Worm (Caenorhabditis elegans) whole organism, mixed stage, embryonic: ENCODE measurements around the gene spv-1.

Experiments
- M03D4.4 ChIP-seq: sonication (generic microtip); optimal IDR thresholded peaks from 2 replicates; lab custom pipeline; 2017; ENCODE audit warnings: mild to moderate bottlenecking, missing genetic modification characterization, missing compliant biosample characterization
- bed-3 ChIP-seq: fragments of 200-800 bp; sonication (Bioruptor generic); optimal IDR thresholded peaks from 3 replicates; lab custom pipeline; 2018; ENCODE audit warnings: mild to moderate bottlenecking, missing genetic modification characterization, moderate library complexity, missing compliant biosample characterization
- blmp-1 ChIP-seq: fragments of 150-350 bp; optimal IDR thresholded peaks from 2 replicates; lab custom pipeline; 2014; ENCODE audit warnings: missing biosample characterization, missing genetic modification characterization
- ceh-39 ChIP-seq: fragments of 150-350 bp; optimal IDR thresholded peaks from 2 replicates; lab custom pipeline; 2014; ENCODE audit warnings: missing biosample characterization, missing genetic modification characterization
- ceh-43 ChIP-seq: fragments of 200-800 bp; sonication (Bioruptor generic); optimal IDR thresholded peaks from 2 replicates; lab custom pipeline; 2018; ENCODE audit warnings: mild to moderate bottlenecking, missing genetic modification characterization, moderate library complexity, missing compliant biosample characterization
- ces-1 ChIP-seq: fragments of 150-350 bp; optimal IDR thresholded peaks from 2 replicates; lab custom pipeline; 2014; ENCODE audit warnings: missing biosample characterization, missing genetic modification reagents, missing genetic modification characterization
- cnd-1 ChIP-seq: fragments of 200-800 bp; sonication (Bioruptor generic); optimal IDR thresholded peaks from 2 replicates; lab custom pipeline; 2018; ENCODE audit warnings: mild to moderate bottlenecking, missing genetic modification characterization, missing compliant biosample characterization
- elt-1 ChIP-seq: sonication (generic microtip); optimal IDR thresholded peaks from 2 replicates; lab custom pipeline; 2017; ENCODE audit warnings: missing genetic modification characterization, mild to moderate bottlenecking, missing compliant biosample characterization, antibody characterized with exemption, moderate library complexity, borderline replicate concordance; ENCODE audit not compliant: insufficient read depth
- elt-3 ChIP-seq: fragments of 150-350 bp; optimal IDR thresholded peaks from 2 replicates; lab custom pipeline; 2014; ENCODE audit warnings: missing biosample characterization, missing genetic modification characterization
- flh-1 ChIP-seq: fragments of 200-800 bp; sonication (Bioruptor generic); optimal IDR thresholded peaks from 2 replicates; lab custom pipeline; 2018; ENCODE audit warnings: mild to moderate bottlenecking, missing genetic modification characterization, moderate library complexity, missing compliant biosample characterization
- ham-2 ChIP-seq: fragments of 200-800 bp; sonication (Bioruptor generic); optimal IDR thresholded peaks from 2 replicates; lab custom pipeline; 2018; ENCODE audit warnings: mild to moderate bottlenecking, missing genetic modification characterization, missing compliant biosample characterization
- hlh-1 ChIP-seq: fragments of 150-350 bp; optimal IDR thresholded peaks from 2 replicates; lab custom pipeline; 2014; ENCODE audit warnings: missing biosample characterization, missing genetic modification reagents, missing genetic modification characterization
- lin-13 ChIP-seq: fragments of 150-350 bp; optimal IDR thresholded peaks from 2 replicates; lab custom pipeline; 2014; ENCODE audit warnings: missing biosample characterization, missing genetic modification characterization
- lin-32 ChIP-seq: fragments of 200-800 bp; sonication (Bioruptor generic); optimal IDR thresholded peaks from 2 replicates; lab custom pipeline; 2018; ENCODE audit warnings: mild to moderate bottlenecking, missing genetic modification characterization, missing compliant biosample characterization
- lsy-2 ChIP-seq: fragments of 150-350 bp; optimal IDR thresholded peaks from 2 replicates; lab custom pipeline; 2014; ENCODE audit warnings: missing biosample characterization, missing genetic modification characterization
- mab-5 ChIP-seq: fragments of 150-350 bp; optimal IDR thresholded peaks from 2 replicates; lab custom pipeline; 2014; ENCODE audit warnings: missing biosample characterization, missing genetic modification characterization
- mep-1 ChIP-seq: fragments of 150-350 bp; optimal IDR thresholded peaks from 2 replicates; lab custom pipeline; 2017; ENCODE audit warnings: missing biosample characterization, missing genetic modification reagents, missing genetic modification characterization, inconsistent platforms
- mls-2 ChIP-seq: sonication (generic microtip); optimal IDR thresholded peaks from 2 replicates; lab custom pipeline; 2016; ENCODE audit warnings: mild to moderate bottlenecking, missing genetic modification characterization, moderate library complexity, missing compliant biosample characterization
- nhr-12 ChIP-seq: fragments of 150-350 bp; optimal IDR thresholded peaks from 2 replicates; lab custom pipeline; 2014; ENCODE audit warnings: missing biosample characterization, missing genetic modification characterization
- nhr-2 ChIP-seq: fragments of 150-350 bp; optimal IDR thresholded peaks from 2 replicates; lab custom pipeline; 2014; ENCODE audit warnings: missing biosample characterization, missing genetic modification characterization
- nhr-237 ChIP-seq: fragments of 150-350 bp; optimal IDR thresholded peaks from 2 replicates; lab custom pipeline; 2014; ENCODE audit warnings: missing biosample characterization, missing genetic modification characterization
- nhr-28 ChIP-seq: fragments of 150-350 bp; optimal IDR thresholded peaks from 2 replicates; lab custom pipeline; 2014; ENCODE audit warnings: missing biosample characterization, missing genetic modification characterization
- nhr-76 ChIP-seq: sonication (generic microtip); optimal IDR thresholded peaks from 2 replicates; lab custom pipeline; 2017; ENCODE audit warnings: missing biosample characterization, missing genetic modification characterization
- pha-4 ChIP-seq: fragments of 150-350 bp; optimal IDR thresholded peaks from 2 replicates; lab custom pipeline; 2018; ENCODE audit warnings: missing biosample characterization, missing genetic modification reagents, missing genetic modification characterization
- sem-2 ChIP-seq: fragments of 200-800 bp; sonication (Bioruptor generic); optimal IDR thresholded peaks from 2 replicates; lab custom pipeline; 2018; ENCODE audit warnings: mild to moderate bottlenecking, missing genetic modification characterization, missing compliant biosample characterization
- sptf-1 ChIP-seq: sonication (generic microtip); optimal IDR thresholded peaks from 2 replicates; lab custom pipeline; 2017; ENCODE audit warnings: mild to moderate bottlenecking, missing genetic modification characterization, moderate library complexity, missing compliant biosample characterization
- unc-120 ChIP-seq: sonication (generic microtip); optimal IDR thresholded peaks from 2 replicates; lab custom pipeline; 2017; ENCODE audit warnings: missing genetic modification characterization, missing compliant biosample characterization; ENCODE audit not compliant: poor library complexity, severe bottlenecking
- unc-39 ChIP-seq: fragments of 150-350 bp; optimal IDR thresholded peaks from 2 replicates; lab custom pipeline; 2014; ENCODE audit warnings: missing biosample characterization, missing genetic modification characterization
- unc-62 ChIP-seq: fragments of 150-350 bp; optimal IDR thresholded peaks from 2 replicates; lab custom pipeline; 2014; ENCODE audit warnings: missing biosample characterization, missing genetic modification reagents, missing genetic modification characterization
- zip-8 ChIP-seq: fragments of 150-350 bp; optimal IDR thresholded peaks from 2 replicates; lab custom pipeline; 2014; ENCODE audit warnings: missing biosample characterization, missing genetic modification characterization
- ztf-11 ChIP-seq: fragments of 150-350 bp; optimal IDR thresholded peaks from 2 replicates; lab custom pipeline; 2014; ENCODE audit warnings: missing biosample characterization, missing genetic modification characterization

The spv-1 gene

DNA sequence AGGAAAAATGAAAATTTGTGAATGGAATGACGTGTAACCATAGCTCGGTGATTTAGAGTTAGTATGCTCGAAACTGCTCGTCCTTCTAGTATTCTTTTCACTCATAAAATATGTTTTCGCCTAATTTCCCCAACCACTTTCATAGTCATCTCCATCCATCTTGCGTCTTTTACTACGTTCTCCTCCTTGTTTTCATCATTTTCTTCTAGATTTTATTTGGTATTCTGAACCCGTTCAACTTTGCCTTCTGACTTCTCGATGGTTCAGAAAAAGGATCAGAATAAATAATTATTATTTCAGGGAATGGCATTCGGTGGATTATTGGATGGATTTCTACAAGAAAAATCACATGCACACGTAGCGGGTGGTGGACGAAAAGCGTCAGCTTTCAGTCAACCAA, 30.0 kb upstream of the spv-1 start, which contains the start of gene C04H4.1:
C04H4.1 (plus strand) TSS at position 301 of the 400 bp plus-strand sequence.
- TF ChIP-seq mab-5 (tag; lab: Kevin White, UChicago) (no peak), unc-120 (tag; lab: Kevin White, UChicago) (no peak), pha-4 (no peak), lsy-2 (tag; lab: Kevin White, UChicago) (no peak), elt-3 (tag; lab: Kevin White, UChicago) (no peak), mep-1 (tag; lab: Kevin White, UChicago) (no peak), ceh-39 (no peak), lin-13 (tag; lab: Kevin White, UChicago) (no peak), nhr-237 (tag; lab: Kevin White, UChicago) (no peak), blmp-1 (tag; lab: Kevin White, UChicago) (no peak), nhr-12 (tag; lab: Kevin White, UChicago) (no peak), hlh-1 (no peak)
- TF ChIP-seq, all 35 proteins: peak for 0

- TF ChIP-seq nhr-76 (tag; lab: Kevin White, UChicago) (no peak), nhr-2 (tag; lab: Kevin White, UChicago) (no peak), ceh-43 (GFP tag; lab: Kevin White, UChicago) (no peak), mep-1 (tag; lab: Kevin White, UChicago) (no peak), M03D4.4 (no peak), nhr-28 (tag; lab: Kevin White, UChicago) (no peak), blmp-1 (tag; lab: Kevin White, UChicago) (no peak), unc-39 (no peak), mab-5 (tag; lab: Kevin White, UChicago) (no peak), unc-120 (tag; lab: Kevin White, UChicago) (no peak), bed-3 (GFP tag; lab: Kevin White, UChicago) (no peak), elt-3 (tag; lab: Kevin White, UChicago) (no peak), pha-4 (no peak), hlh-1 (no peak), sptf-1 (tag; lab: Kevin White, UChicago) (no peak), elt-1 (no peak), cnd-1 (tag; lab: Kevin White, UChicago) (no peak), flh-1 (GFP tag; lab: Kevin White, UChicago) (no peak)
These were observed 27.0 kb upstream of the spv-1 start for ce11 chrII:7955548-7955947.

- TF ChIP-seq zip-8 (no peak), ces-1 (GFP tag; lab: Kevin White, UChicago) (no peak), lin-32 (GFP tag; lab: Kevin White, UChicago) (no peak), sem-2 (GFP tag; lab: Kevin White, UChicago) (no peak), nhr-237 (tag; lab: Kevin White, UChicago) (no peak), ham-2 (no peak), flh-1 (GFP tag; lab: Kevin White, UChicago) (no peak)
These were observed 19.8 kb upstream of the spv-1 start for ce11 chrII:7948278-7948677.

ce11 chrII:7946830-7947425, 18.4 kb upstream of the spv-1 start, which contains the start of gene ZK669.5:
TSS of gene ZK669.5 (minus strand) at chrII:7946880.
- TF ChIP-seq flh-1 (GFP tag; lab: Kevin White, UChicago) (no peak), ces-1 (GFP tag; lab: Kevin White, UChicago) (no peak), mep-1 (tag; lab: Kevin White, UChicago) (no peak), nhr-28 (tag; lab: Kevin White, UChicago) (no peak), ztf-11 (tag; lab: Kevin White, UChicago) (no peak), sem-2 (GFP tag; lab: Kevin White, UChicago) (no peak), ham-2 (no peak), nhr-237 (tag; lab: Kevin White, UChicago) (no peak), elt-1 (no peak), lin-32 (GFP tag; lab: Kevin White, UChicago) (no peak), lsy-2 (tag; lab: Kevin White, UChicago) (no peak), pha-4 (no peak), mab-5 (tag; lab: Kevin White, UChicago) (no peak), ceh-43 (GFP tag; lab: Kevin White, UChicago) (no peak), elt-3 (tag; lab: Kevin White, UChicago) (no peak)
- TF ChIP-seq, all 35 proteins: peak for 0

DNA sequence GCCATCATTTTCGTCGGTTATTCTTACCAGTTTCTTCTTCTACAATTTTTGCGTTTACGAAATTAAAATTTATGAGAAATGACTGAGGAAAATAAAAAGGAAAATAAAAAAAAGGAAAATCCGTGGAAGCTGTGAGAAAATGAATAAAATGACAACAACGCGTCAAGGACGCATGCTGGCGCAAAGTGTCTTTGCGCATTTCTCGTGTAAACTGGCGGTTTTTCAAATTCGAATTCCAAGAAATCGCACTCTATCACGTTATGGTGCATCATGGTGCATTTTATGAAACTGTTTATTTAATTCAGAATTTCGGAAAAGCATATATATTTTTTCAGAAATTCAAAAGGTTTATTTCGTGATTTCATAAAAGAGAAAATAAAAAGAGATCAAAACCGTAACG, 16.7 kb upstream of the spv-1 start, which contains the start of gene dbt-1:
dbt-1 (minus strand) TSS at position 39 of the 400 bp plus-strand sequence.
- TF ChIP-seq nhr-237 (tag; lab: Kevin White, UChicago) (peak; percentile 64), unc-62 (peak; percentile 3), mep-1 (tag; lab: Kevin White, UChicago) (peak; percentile 65), hlh-1 (peak; percentile 51), unc-39 (no peak), pha-4 (peak; percentile 71), ceh-39 (no peak), lin-13 (tag; lab: Kevin White, UChicago) (peak; percentile 45), lsy-2 (tag; lab: Kevin White, UChicago) (peak; percentile 74), mls-2 (tag; lab: Kevin White, UChicago) (no peak), ceh-43 (GFP tag; lab: Kevin White, UChicago) (no peak), ces-1 (GFP tag; lab: Kevin White, UChicago) (peak; percentile 38)
